Fruit fly (Drosophila melanogaster) whole organism, embryonic: ENCODE results near the gene CG9467.
A peak's percentile ranks its signal among the peaks of the same experiment; 100 is the strongest.

Experiments used
- ATbp ChIP-seq: fragments of 200-800 bp; sonication (Bioruptor generic); optimal IDR thresholded peaks from 2 replicates; lab custom pipeline; 2017; ENCODE audit warnings: missing biosample characterization, mild to moderate bottlenecking, missing genetic modification characterization, missing genetic modification reagents
- Bgb ChIP-seq: fragments of 200-800 bp; sonication (Bioruptor generic); IDR thresholded peaks from 2 replicates; pipeline ENCODE4 v1.3.6; 2022; ENCODE audit warnings: missing biosample characterization, missing genetic modification characterization; ENCODE audit not compliant: partially characterized antibody
- CG10267 ChIP-seq: fragments of 200-800 bp; sonication (Bioruptor generic); optimal IDR thresholded peaks from 2 replicates; lab custom pipeline; 2018; ENCODE audit warnings: missing biosample characterization, mild to moderate bottlenecking, missing genetic modification characterization, moderate library complexity
- CG10366 ChIP-seq: fragments of 200-800 bp; sonication (Bioruptor generic); IDR thresholded peaks from 2 replicates; pipeline ENCODE4 v1.3.6; 2022; ENCODE audit warnings: missing biosample characterization, missing genetic modification characterization
- CG1233 ChIP-seq: fragments of 200-800 bp; sonication (Bioruptor generic); optimal IDR thresholded peaks from 4 replicates; lab custom pipeline; 2018; ENCODE audit warnings: missing biosample characterization, mild to moderate bottlenecking, missing genetic modification characterization
- CG15514 ChIP-seq: fragments of 200-800 bp; sonication (Bioruptor generic); optimal IDR thresholded peaks from 3 replicates; lab custom pipeline; 2017; ENCODE audit warnings: missing biosample characterization, missing genetic modification characterization, mild to moderate bottlenecking, moderate library complexity, missing genetic modification reagents
- CG17361 ChIP-seq: fragments of 200-800 bp; sonication (Bioruptor generic); IDR thresholded peaks from 3 replicates; pipeline ENCODE4 v1.3.6; 2022; ENCODE audit warnings: missing biosample characterization, missing genetic modification characterization
- CG17802 ChIP-seq: fragments of 200-800 bp; sonication (Bioruptor generic); optimal IDR thresholded peaks from 2 replicates; lab custom pipeline; 2018; ENCODE audit warnings: missing biosample characterization, mild to moderate bottlenecking, missing genetic modification characterization, moderate library complexity
- CG2120 ChIP-seq: fragments of 200-800 bp; sonication (Bioruptor generic); optimal IDR thresholded peaks from 3 replicates; lab custom pipeline; 2016; ENCODE audit warnings: missing biosample characterization, missing genetic modification characterization
- CG2129 ChIP-seq: fragments of 200-800 bp; sonication (Bioruptor generic); IDR thresholded peaks from 2 replicates; pipeline ENCODE4 v1.3.6; 2022; ENCODE audit warnings: missing biosample characterization, missing genetic modification characterization; ENCODE audit not compliant: partially characterized antibody
- CG2712 ChIP-seq: fragments of 200-800 bp; optimal IDR thresholded peaks from 3 replicates; lab custom pipeline; 2019; ENCODE audit warnings: missing biosample characterization, mild to moderate bottlenecking, missing genetic modification characterization, moderate library complexity
- CG30403 ChIP-seq: fragments of 200-800 bp; sonication (Bioruptor generic); optimal IDR thresholded peaks from 3 replicates; lab custom pipeline; 2016; ENCODE audit warnings: missing biosample characterization, missing genetic modification characterization
- CG34422 ChIP-seq: fragments of 200-800 bp; sonication (Bioruptor generic); IDR thresholded peaks from 3 replicates; pipeline ENCODE4 v1.3.6; 2022; ENCODE audit warnings: missing biosample characterization, missing genetic modification characterization
- CG42726 ChIP-seq: fragments of 200-800 bp; sonication (Bioruptor generic); IDR thresholded peaks from 2 replicates; pipeline ENCODE4 v1.3.6; 2022; ENCODE audit warnings: missing biosample characterization, missing genetic modification characterization; ENCODE audit not compliant: partially characterized antibody
- CG4820 ChIP-seq: fragments of 200-800 bp; sonication (Bioruptor generic); optimal IDR thresholded peaks from 3 replicates; lab custom pipeline; 2016; ENCODE audit warnings: missing biosample characterization, missing genetic modification characterization
- CG4854 ChIP-seq: fragments of 200-800 bp; sonication (Bioruptor generic); optimal IDR thresholded peaks from 2 replicates; lab custom pipeline; 2016; ENCODE audit warnings: missing biosample characterization, missing genetic modification characterization, inconsistent platforms
- CG7357 ChIP-seq: fragments of 200-800 bp; sonication (Bioruptor generic); IDR thresholded peaks from 3 replicates; pipeline ENCODE4 v1.3.6; 2022; ENCODE audit warnings: missing biosample characterization, missing genetic modification characterization
- CG8924 ChIP-seq: fragments of 200-800 bp; optimal IDR thresholded peaks from 3 replicates; lab custom pipeline; 2019; ENCODE audit warnings: missing biosample characterization, mild to moderate bottlenecking, missing genetic modification characterization, moderate library complexity
- CG9797 ChIP-seq: fragments of 200-800 bp; sonication (Bioruptor generic); optimal IDR thresholded peaks from 3 replicates; lab custom pipeline; 2018; ENCODE audit warnings: missing biosample characterization, mild to moderate bottlenecking, missing genetic modification characterization
- CoRest ChIP-seq: fragments of 200-800 bp; sonication (Bioruptor generic); optimal IDR thresholded peaks from 3 replicates; lab custom pipeline; 2018; ENCODE audit warnings: missing biosample characterization, mild to moderate bottlenecking, missing genetic modification characterization, moderate library complexity
- D19A ChIP-seq: fragments of 200-800 bp; optimal IDR thresholded peaks from 3 replicates; lab custom pipeline; 2019; ENCODE audit warnings: missing biosample characterization, mild to moderate bottlenecking, missing genetic modification characterization, moderate library complexity
- Dref ChIP-seq: fragments of 200-800 bp; sonication (Bioruptor generic); IDR thresholded peaks from 2 replicates; pipeline ENCODE4 v1.3.6; 2022; ENCODE audit warnings: missing biosample characterization, missing genetic modification characterization
- Elba2 ChIP-seq: fragments of 200-800 bp; sonication (Bioruptor generic); optimal IDR thresholded peaks from 3 replicates; lab custom pipeline; 2016; ENCODE audit warnings: missing biosample characterization, missing genetic modification characterization
- Hey ChIP-seq: fragments of 200-800 bp; sonication (Bioruptor generic); optimal IDR thresholded peaks from 3 replicates; lab custom pipeline; 2018; ENCODE audit warnings: missing biosample characterization, mild to moderate bottlenecking, missing genetic modification characterization
- Hmr ChIP-seq: fragments of 200-800 bp; sonication (Bioruptor generic); optimal IDR thresholded peaks from 3 replicates; lab custom pipeline; 2017; ENCODE audit warnings: mild to moderate bottlenecking, missing biosample characterization, missing genetic modification reagents, missing genetic modification characterization
- MESR4 ChIP-seq: fragments of 200-800 bp; sonication (Bioruptor generic); optimal IDR thresholded peaks from 2 replicates; lab custom pipeline; 2018; ENCODE audit warnings: missing biosample characterization, mild to moderate bottlenecking, missing genetic modification characterization, moderate library complexity
- Myb ChIP-seq: fragments of 200-800 bp; sonication (Bioruptor generic); optimal IDR thresholded peaks from 2 replicates; lab custom pipeline; 2016; ENCODE audit warnings: missing biosample characterization, missing genetic modification characterization
- Pdp1 ChIP-seq, 2 experiments: fragments of 200-800 bp; sonication (Bioruptor generic); optimal IDR thresholded peaks; 3 replicates each; lab custom pipeline; 2016; ENCODE audit warnings: missing biosample characterization in 2 of 2, missing genetic modification characterization in 2 of 2, mild to moderate bottlenecking in 1 of 2, moderate library complexity in 1 of 2
- bbx ChIP-seq: fragments of 200-800 bp; sonication (Bioruptor generic); IDR thresholded peaks from 2 replicates; pipeline ENCODE4 v1.3.6; 2022; ENCODE audit warnings: missing biosample characterization, missing genetic modification characterization; ENCODE audit not compliant: partially characterized antibody
- chif ChIP-seq, 2 experiments: fragments of 200-800 bp; sonication (Bioruptor generic); optimal IDR thresholded peaks; 3 replicates each; lab custom pipeline; 2016; ENCODE audit warnings: missing biosample characterization in 2 of 2, missing genetic modification characterization in 2 of 2
- chinmo ChIP-seq: fragments of 200-800 bp; sonication (Bioruptor generic); IDR thresholded peaks from 4 replicates; pipeline ENCODE4 v1.3.6; 2022; ENCODE audit warnings: missing biosample characterization, missing genetic modification characterization; ENCODE audit not compliant: partially characterized antibody
- croc ChIP-seq: fragments of 200-800 bp; sonication (Bioruptor generic); conservative IDR thresholded peaks from 3 replicates; pipeline ENCODE4 v1.3.6; 2022; ENCODE audit warnings: missing biosample characterization, missing genetic modification characterization
- grau ChIP-seq: fragments of 200-800 bp; optimal IDR thresholded peaks from 3 replicates; lab custom pipeline; 2019; ENCODE audit warnings: missing biosample characterization, mild to moderate bottlenecking, missing genetic modification characterization, moderate library complexity
- inv ChIP-seq: fragments of 200-800 bp; sonication (Bioruptor generic); IDR thresholded peaks from 2 replicates; pipeline ENCODE4 v1.3.6; 2022; ENCODE audit warnings: missing biosample characterization, missing genetic modification characterization; ENCODE audit not compliant: partially characterized antibody
- maf-S ChIP-seq: fragments of 200-800 bp; sonication (Bioruptor generic); optimal IDR thresholded peaks from 2 replicates; lab custom pipeline; 2016; ENCODE audit warnings: missing biosample characterization, missing genetic modification characterization
- mam ChIP-seq: fragments of 200-800 bp; sonication (Bioruptor generic); optimal IDR thresholded peaks from 3 replicates; lab custom pipeline; 2016; ENCODE audit warnings: missing biosample characterization, missing genetic modification characterization
- oc ChIP-seq: fragments of 200-800 bp; sonication (Bioruptor generic); optimal IDR thresholded peaks from 2 replicates; lab custom pipeline; 2018; ENCODE audit warnings: missing biosample characterization, mild to moderate bottlenecking, missing genetic modification characterization, moderate library complexity
- onecut ChIP-seq: fragments of 200-800 bp; sonication (Bioruptor generic); IDR thresholded peaks from 2 replicates; pipeline ENCODE4 v1.3.6; 2022; ENCODE audit warnings: missing biosample characterization, missing genetic modification characterization
- row ChIP-seq: fragments of 200-800 bp; sonication (Bioruptor generic); IDR thresholded peaks from 3 replicates; pipeline ENCODE4 v1.3.6; 2022; ENCODE audit warnings: missing biosample characterization, missing genetic modification characterization
- run ChIP-seq: fragments of 200-800 bp; sonication (Bioruptor generic); optimal IDR thresholded peaks from 3 replicates; lab custom pipeline; 2018; ENCODE audit warnings: missing biosample characterization, mild to moderate bottlenecking, missing genetic modification characterization
- so ChIP-seq: fragments of 200-800 bp; sonication (Bioruptor generic); IDR thresholded peaks from 3 replicates; pipeline ENCODE4 v1.3.6; 2022; ENCODE audit warnings: missing biosample characterization, missing genetic modification characterization
- tin ChIP-seq: fragments of 200-800 bp; sonication (Bioruptor generic); optimal IDR thresholded peaks from 3 replicates; lab custom pipeline; 2016; ENCODE audit warnings: missing biosample characterization, missing genetic modification characterization
- trem ChIP-seq: fragments of 200-800 bp; optimal IDR thresholded peaks from 3 replicates; lab custom pipeline; 2019; ENCODE audit warnings: missing biosample characterization, mild to moderate bottlenecking, missing genetic modification characterization, moderate library complexity
- vnd ChIP-seq: fragments of 200-800 bp; sonication (Bioruptor generic); IDR thresholded peaks from 3 replicates; pipeline ENCODE4 v1.3.6; 2022; ENCODE audit warnings: missing biosample characterization, missing genetic modification characterization; ENCODE audit not compliant: partially characterized antibody

The CG9467 gene

dm6 chr3R:9762955-9763931 is 37.6 kb downstream of the CG9467 start, which contains the start of the genes Snap24 and CG8478 (continued):
- TF ChIP-seq CG4854 (GFP tag; lab: Kevin White, UChicago) (no peak), CG1233 (GFP tag; lab: Kevin White, UChicago) (no peak), CG34422 (GFP tag; lab: Robert Waterston, UW) (peak; percentile 46; the same call in 1 of the 3 replicates), CG10366 (GFP tag; lab: Robert Waterston, UW) (no peak), CG4820 (GFP tag; lab: Kevin White, UChicago) (no peak), CG9797 (peak; percentile 2), croc (GFP tag; lab: Robert Waterston, UW) (no peak), Myb (GFP tag; lab: Kevin White, UChicago) (peak; percentile 75), CG17802 (tag; lab: Kevin White, UChicago) (peak; percentile 92), chif (GFP tag; optimal IDR thresholded peaks at IDR 0.05; lab: Kevin White, UChicago) (no peak), CG30403 (GFP tag; lab: Kevin White, UChicago) (peak; percentile 30), Bgb (GFP tag; lab: Robert Waterston, UW) (peak; percentile 85), CG2120 (no peak), MESR4 (GFP tag; lab: Kevin White, UChicago) (peak; percentile 86), CG2712 (peak; percentile 6), so (GFP tag; lab: Robert Waterston, UW) (no peak), Hey (no peak), tin (GFP tag; lab: Kevin White, UChicago) (no peak), Hmr (no peak), CG42726 (GFP tag; lab: Robert Waterston, UW) (peak; percentile 45; the same call in 1 of the 2 replicates), vnd (GFP tag; lab: Robert Waterston, UW) (peak; percentile 73; the same call in 2 of the 3 replicates), D19A (peak; percentile 9), onecut (GFP tag; lab: Robert Waterston, UW) (peak; percentile 31; the same call in 1 of the 2 replicates), Pdp1 (GFP tag; optimal IDR thresholded peaks at IDR 0.05; lab: Kevin White, UChicago) (peak in 1 of 2 experiments; percentile 22), ATbp (GFP tag; lab: Kevin White, UChicago) (no peak), CG10267 (tag; lab: Kevin White, UChicago) (peak; percentile 93), Elba2 (GFP tag; lab: Kevin White, UChicago) (peak; percentile 87), inv (GFP tag; lab: Robert Waterston, UW) (peak; percentile 72), Dref (GFP tag; lab: Robert Waterston, UW) (peak; percentile 87), run (tag; lab: Kevin White, UChicago) (no peak), maf-S (no peak), row (peak; percentile 70), CoRest (tag; lab: Kevin White, UChicago) (peak; percentile 15), grau (tag; lab: Kevin White, UChicago) (peak; percentile 0), CG15514 (GFP tag; lab: Kevin White, UChicago) (peak; percentile 23), CG7357 (GFP tag; lab: Robert Waterston, UW) (peak; percentile 96), chinmo (peak; percentile 74; the same call in 2 of the 4 replicates), trem (tag; lab: Kevin White, UChicago) (peak; percentile 27), bbx (peak; percentile 82), oc (tag; lab: Kevin White, UChicago) (no peak), mam (peak; percentile 2), CG17361 (GFP tag; lab: Robert Waterston, UW) (peak; percentile 43; the same call in 1 of the 3 replicates), CG8924 (tag; lab: Kevin White, UChicago) (peak; percentile 14), CG2129 (GFP tag; lab: Robert Waterston, UW) (peak; percentile 57)
